Worm (Caenorhabditis elegans): ENCODE results near the gene sto-1.

sto-1 gene

DNA sequence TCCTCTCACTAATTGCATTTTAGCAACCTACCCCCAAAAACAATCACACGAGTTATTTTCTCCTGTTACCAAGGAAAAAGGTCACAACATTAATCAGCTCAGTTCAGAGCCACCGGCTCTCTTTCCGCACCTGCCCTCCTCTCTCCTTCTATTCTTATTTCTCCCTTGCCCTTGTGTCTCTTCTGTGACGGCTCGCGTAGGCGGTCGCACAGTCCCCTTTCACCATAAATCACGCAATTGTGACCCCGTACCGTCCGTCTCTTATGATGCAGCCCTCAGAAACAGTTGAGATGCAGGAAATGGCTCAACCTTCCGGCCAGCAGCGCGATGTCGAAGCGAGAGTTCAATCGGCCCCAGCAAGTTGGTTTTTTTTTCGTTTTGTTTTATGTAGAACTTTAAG is at the start of gene sto-1:
sto-1 (plus strand) TSS at position 200 of the 400 bp plus-strand sequence.
- TF ChIP-seq cey-2 (tag; optimal IDR thresholded peaks at IDR 0.05; ENCODE audit: borderline replicate concordance, insufficient read depth) (no peak), spr-3 (GFP tag; optimal IDR thresholded peaks at IDR 0.05) (no peak), daf-12 (tag; optimal IDR thresholded peaks at IDR 0.05) (no peak), dpl-1 (GFP tag; optimal IDR thresholded peaks at IDR 0.05) (no peak), dmd-8 (GFP tag; IDR thresholded peaks at IDR 0.05) (no peak), nhr-41 (GFP tag; IDR thresholded peaks at IDR 0.05) (no peak), T26A8.4 (GFP tag; IDR thresholded peaks at IDR 0.05) (no peak), hif-1 (tag; optimal IDR thresholded peaks at IDR 0.05) (no peak)

DNA sequence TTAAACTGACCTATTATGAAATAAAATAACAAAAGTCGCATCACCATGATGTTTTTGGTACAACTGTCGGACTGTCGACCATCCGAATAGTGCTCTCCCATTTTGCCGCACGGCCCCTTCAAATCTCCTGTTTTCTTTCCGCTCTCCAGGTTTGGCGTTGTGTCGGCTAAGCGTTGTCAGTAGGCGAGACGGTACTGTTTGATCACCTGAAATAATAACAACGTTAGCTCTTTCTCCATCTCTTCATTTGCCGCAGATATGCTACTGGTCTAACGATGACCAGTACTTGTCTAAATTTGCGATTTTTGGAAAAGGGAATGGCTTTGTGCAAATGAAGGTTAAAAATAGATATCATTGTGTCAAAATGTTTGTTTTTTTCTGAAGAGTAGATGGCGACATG is 43.1 kb upstream of the sto-1 start, which contains the start of gene chts-1:
chts-1 (minus strand) TSS at position 101 of the 400 bp plus-strand sequence.
- TF ChIP-seq lin-1 (GFP tag; IDR thresholded peaks at IDR 0.05) (no peak), nhr-42 (GFP tag; IDR thresholded peaks at IDR 0.05) (no peak), zip-11 (GFP tag; IDR thresholded peaks at IDR 0.05) (no peak), daf-16 (GFP tag; optimal IDR thresholded peaks at IDR 0.05) (no peak), daf-16 (tag; optimal IDR thresholded peaks at IDR 0.05) (no peak), unc-62 (GFP tag; optimal IDR thresholded peaks at IDR 0.05 in 1 of 2) (peak in 1 of 2 experiments; percentile 85), unc-62 (tag; optimal IDR thresholded peaks at IDR 0.05) (no peak)

DNA sequence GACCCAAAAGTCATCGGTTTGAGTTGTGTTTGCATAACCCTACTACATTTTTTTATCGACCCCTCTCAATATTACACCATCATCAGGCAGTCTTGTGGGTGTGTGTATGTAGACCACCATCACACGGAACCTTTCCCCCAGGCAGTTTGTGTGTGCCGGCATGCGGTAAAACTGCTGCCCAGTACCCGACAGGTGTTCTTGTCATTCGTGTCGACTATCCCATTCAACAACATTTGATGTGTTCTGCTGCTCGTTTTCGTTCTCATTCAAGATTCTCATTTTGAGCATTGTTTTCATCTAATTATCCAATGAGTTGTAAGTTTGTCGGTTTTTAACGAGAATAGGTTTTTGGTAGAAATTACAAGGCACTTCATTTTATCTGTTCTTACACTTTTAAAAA is 40.0 kb upstream of the sto-1 start:
- peak in 1 of 2 experiments; percentile 74 for TF ChIP-seq daf-16 (GFP tag; optimal IDR thresholded peaks at IDR 0.05)
- TF ChIP-seq daf-16 (tag; optimal IDR thresholded peaks at IDR 0.05), result no peak
- peak; percentile 44 for TF ChIP-seq hlh-11 (tag; optimal IDR thresholded peaks at IDR 0.05)
- TF ChIP-seq ceh-44 (GFP tag; IDR thresholded peaks at IDR 0.05), result no peak
- no peak for TF ChIP-seq lin-38 (GFP tag; IDR thresholded peaks at IDR 0.05)
- peak; percentile 20 for TF ChIP-seq hlh-30 (tag; optimal IDR thresholded peaks at IDR 0.05; ENCODE audit: insufficient read depth)

DNA sequence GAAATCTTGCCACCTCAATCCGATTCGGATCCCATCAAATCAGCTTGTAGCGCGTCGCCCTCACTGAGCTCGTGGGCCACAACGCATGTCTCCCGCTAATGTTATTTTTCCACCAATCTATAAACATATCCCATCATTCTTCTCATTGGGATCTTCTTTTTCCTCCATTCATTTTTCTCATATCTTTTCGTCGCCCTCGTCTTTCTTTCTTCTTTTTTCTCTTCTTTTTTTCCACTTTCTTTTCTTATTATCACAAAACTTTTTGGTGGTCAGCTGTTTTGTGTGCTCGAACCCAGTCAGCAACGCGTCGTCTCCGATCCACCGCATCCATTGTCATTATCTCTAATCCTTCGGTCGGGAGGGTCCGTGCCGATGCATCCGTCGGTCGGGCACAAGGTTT is 38.8 kb upstream of the sto-1 start:
- TF ChIP-seq daf-16 (GFP tag; optimal IDR thresholded peaks at IDR 0.05), result peak in 1 of 2 experiments; percentile 89
- no peak for TF ChIP-seq daf-16 (tag; optimal IDR thresholded peaks at IDR 0.05)
- TF ChIP-seq ceh-20 (GFP tag; IDR thresholded peaks at IDR 0.05), result 0 out of 2 replicates have a peak, but pooled peaks have one; percentile 11
- TF ChIP-seq nhr-11 (tag; optimal IDR thresholded peaks at IDR 0.05), result peak; percentile 52
- TF ChIP-seq aly-2 (tag; optimal IDR thresholded peaks at IDR 0.05), result no peak
- peak; percentile 69 for TF ChIP-seq hlh-11 (tag; optimal IDR thresholded peaks at IDR 0.05)
- no peak for TF ChIP-seq lin-1 (GFP tag; IDR thresholded peaks at IDR 0.05)
- peak; percentile 81 for TF ChIP-seq aha-1 (tag)

DNA sequence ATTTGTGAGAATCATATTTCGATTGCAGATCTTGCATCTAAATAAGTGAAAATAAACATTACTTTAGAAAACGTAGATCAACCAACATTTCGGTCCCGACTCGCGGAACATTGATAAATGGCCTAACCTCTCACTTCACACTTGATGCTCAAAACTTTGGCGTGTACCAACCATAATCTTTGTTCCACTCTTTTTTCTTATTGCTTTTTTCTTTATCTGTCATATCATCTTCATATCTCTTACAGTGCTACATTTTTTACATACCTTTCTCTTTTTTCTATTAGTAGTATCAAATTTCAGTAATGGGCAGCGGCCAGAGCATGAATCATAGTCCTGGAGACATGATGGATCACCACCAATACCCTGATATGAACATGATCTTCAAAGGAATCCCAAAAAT is 37.4 kb upstream of the sto-1 start, which contains the start of gene F46C8.3:
F46C8.3 (plus strand) TSS at position 301 of the 400 bp plus-strand sequence.
- TF ChIP-seq hlh-30 (tag; optimal IDR thresholded peaks at IDR 0.05; ENCODE audit: insufficient read depth) (no peak), fos-1 (tag; optimal IDR thresholded peaks at IDR 0.05) (no peak), nhr-25 (tag; optimal IDR thresholded peaks at IDR 0.05; ENCODE audit: borderline replicate concordance, insufficient read depth) (no peak), arid-1 (GFP tag; conservative IDR thresholded peaks at IDR 0.05) (no peak), madf-5 (GFP tag; IDR thresholded peaks at IDR 0.05) (no peak), ceh-82 (tag; optimal IDR thresholded peaks at IDR 0.05) (no peak), spr-1 (tag; optimal IDR thresholded peaks at IDR 0.05) (no peak), ceh-62 (tag; optimal IDR thresholded peaks at IDR 0.05) (no peak), ceh-32 (tag; optimal IDR thresholded peaks at IDR 0.05; ENCODE audit: poor library complexity) (no peak)

DNA sequence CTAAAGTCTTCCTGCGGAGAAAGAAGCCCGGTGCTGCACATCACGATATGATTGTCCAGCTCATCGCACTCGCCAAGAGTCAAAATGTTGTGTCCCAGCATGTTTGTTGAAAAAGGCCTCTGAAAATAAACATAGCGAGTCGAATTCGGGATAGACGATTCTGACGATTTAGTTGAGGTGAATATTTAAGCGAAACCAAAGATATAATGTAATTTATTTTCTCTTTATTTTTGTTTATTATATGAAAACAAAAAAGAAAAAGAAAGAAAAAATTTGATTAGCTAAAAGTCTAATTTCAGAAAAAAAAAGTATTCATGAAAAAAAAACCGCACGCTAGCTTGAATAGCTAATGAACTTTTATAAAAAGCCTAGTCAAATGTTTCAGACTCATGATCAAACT is 30.0 kb upstream of the sto-1 start, which contains the start of gene ceh-14:
ceh-14 (minus strand) TSS at position 101 of the 400 bp plus-strand sequence.
- TF ChIP-seq ceh-44 (GFP tag; IDR thresholded peaks at IDR 0.05) (no peak), madf-9 (GFP tag; conservative IDR thresholded peaks at IDR 0.05) (no peak), zfp-3 (GFP tag; conservative IDR thresholded peaks at IDR 0.05) (no peak)

Measured in whole organism, L4 larva.